Worm (Caenorhabditis elegans): ENCODE measurements around the gene hsp-17.

hsp-17 gene

DNA sequence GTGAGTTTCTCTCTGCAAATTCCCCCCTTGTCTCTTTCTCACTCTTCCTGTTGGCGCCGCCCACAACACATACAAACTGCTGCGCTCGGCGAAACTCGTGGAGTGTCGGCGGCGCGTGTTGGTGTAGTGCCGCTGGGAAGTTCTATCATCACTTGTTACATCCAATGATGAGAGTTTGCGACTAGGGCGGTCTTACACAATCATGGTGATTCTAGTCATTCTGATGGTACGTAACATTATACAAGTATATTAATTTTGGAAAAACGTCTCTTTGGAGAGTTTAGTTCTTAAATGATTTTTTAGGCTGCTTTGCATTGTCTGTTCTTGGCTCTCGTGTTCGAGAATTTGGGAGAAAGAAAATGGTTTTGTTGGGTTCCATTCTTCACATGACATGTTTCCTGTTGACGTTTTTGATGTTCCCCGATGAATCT, 36.8 kb downstream of the hsp-17 start:
- TF ChIP-seq nhr-11 (tag; optimal IDR thresholded peaks at IDR 0.05) (no peak), egl-5 (tag; optimal IDR thresholded peaks at IDR 0.05) (no peak), ama-1 (optimal IDR thresholded peaks at IDR 0.05) (peak; percentile 98), ceh-16 (tag; optimal IDR thresholded peaks at IDR 0.05) (peak; percentile 7), nhr-77 (tag; optimal IDR thresholded peaks at IDR 0.05) (peak; percentile 45), nhr-43 (tag; optimal IDR thresholded peaks at IDR 0.05; ENCODE audit: poor library complexity, severe bottlenecking) (peak; percentile 89), daf-12 (tag; optimal IDR thresholded peaks at IDR 0.05) (no peak), eor-1 (tag; optimal IDR thresholded peaks at IDR 0.05) (no peak), sea-2 (GFP tag; optimal IDR thresholded peaks at IDR 0.05) (no peak), ztf-4 (tag; optimal IDR thresholded peaks at IDR 0.05) (no peak), nhr-237 (tag; optimal IDR thresholded peaks at IDR 0.05) (no peak), pha-4 (tag; optimal IDR thresholded peaks at IDR 0.05) (peak; percentile 73), skn-1 (tag; optimal IDR thresholded peaks at IDR 0.05) (peak; percentile 68), ceh-9 (tag; optimal IDR thresholded peaks at IDR 0.05) (no peak), mdl-1 (tag; optimal IDR thresholded peaks at IDR 0.05) (no peak), hmg-11 (tag; optimal IDR thresholded peaks at IDR 0.05) (peak; percentile 78), unc-39 (tag; optimal IDR thresholded peaks at IDR 0.05) (no peak), jun-1 (tag; optimal IDR thresholded peaks at IDR 0.05) (peak; percentile 33), nhr-76 (tag; optimal IDR thresholded peaks at IDR 0.05) (no peak), egl-27 (tag; optimal IDR thresholded peaks at IDR 0.05) (peak; percentile 63), fkh-2 (tag; optimal IDR thresholded peaks at IDR 0.05) (no peak), nhr-23 (tag; optimal IDR thresholded peaks at IDR 0.05) (peak; percentile 85), fkh-10 (GFP tag; optimal IDR thresholded peaks at IDR 0.05) (no peak), lin-15B (tag; optimal IDR thresholded peaks at IDR 0.05) (peak; percentile 70), mml-1 (tag; optimal IDR thresholded peaks at IDR 0.05) (no peak), ceh-82 (tag; optimal IDR thresholded peaks at IDR 0.05) (peak; percentile 69), nhr-25 (tag; optimal IDR thresholded peaks at IDR 0.05) (peak; percentile 84), ztf-11 (tag; optimal IDR thresholded peaks at IDR 0.05) (no peak), ceh-28 (tag; optimal IDR thresholded peaks at IDR 0.05) (peak; percentile 75), nfya-1 (tag; optimal IDR thresholded peaks at IDR 0.05; ENCODE audit: insufficient read depth) (peak; percentile 94), ZK546.5 (tag; optimal IDR thresholded peaks at IDR 0.05) (no peak), snpc-4 (tag; optimal IDR thresholded peaks at IDR 0.05) (peak; percentile 99), nhr-12 (tag; optimal IDR thresholded peaks at IDR 0.05) (no peak), lsy-12 (tag; optimal IDR thresholded peaks at IDR 0.05) (peak; percentile 36), unc-62 (GFP tag; optimal IDR thresholded peaks at IDR 0.05) (peak; percentile 45), zag-1 (tag; optimal IDR thresholded peaks at IDR 0.05) (peak; percentile 9), R02D3.7 (tag; optimal IDR thresholded peaks at IDR 0.05) (peak; percentile 78), lin-39 (tag; optimal IDR thresholded peaks at IDR 0.05) (peak; percentile 74), elt-2 (tag; optimal IDR thresholded peaks at IDR 0.05) (peak; percentile 71), fos-1 (tag; optimal IDR thresholded peaks at IDR 0.05) (peak; percentile 13), nhr-28 (tag; optimal IDR thresholded peaks at IDR 0.05) (no peak), tbx-2 (tag; optimal IDR thresholded peaks at IDR 0.05) (peak; percentile 74), elt-1 (tag; optimal IDR thresholded peaks at IDR 0.05) (peak; percentile 19), aly-2 (tag; optimal IDR thresholded peaks at IDR 0.05) (peak; percentile 29), pqm-1 (tag; optimal IDR thresholded peaks at IDR 0.05) (peak; percentile 84), elt-3 (tag; optimal IDR thresholded peaks at IDR 0.05) (peak in 1 of 3 experiments; percentile 14), nhr-67 (tag; optimal IDR thresholded peaks at IDR 0.05) (no peak)

DNA sequence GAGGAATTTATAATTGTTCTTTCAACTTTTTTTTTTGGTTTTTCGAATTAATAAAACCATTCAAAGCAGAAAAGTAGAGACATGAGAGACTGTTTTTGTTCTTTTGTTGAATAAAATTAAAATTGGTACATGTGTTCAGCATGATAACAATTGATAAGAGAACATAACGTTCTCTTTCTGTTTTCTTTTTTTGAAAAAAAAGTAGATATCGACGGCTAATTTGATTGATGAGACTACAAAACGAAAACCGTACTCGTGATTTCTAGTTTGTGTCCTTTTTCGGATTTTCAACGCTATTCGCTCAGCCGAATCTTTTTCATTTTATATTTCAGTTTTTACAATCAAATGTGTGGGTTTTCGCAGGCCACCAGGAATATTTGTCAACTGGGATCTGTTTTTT, 40.3 kb downstream of the hsp-17 start, which contains the start of gene C08D8.1:
C08D8.1 (plus strand) TSS at position 324 of the 400 bp plus-strand sequence.
- no peak for TF ChIP-seq nhr-67 (tag; optimal IDR thresholded peaks at IDR 0.05)
- TF ChIP-seq daf-12 (tag; optimal IDR thresholded peaks at IDR 0.05), result no peak
- no peak for TF ChIP-seq ztf-11 (tag; optimal IDR thresholded peaks at IDR 0.05)
- TF ChIP-seq nhr-43 (tag; optimal IDR thresholded peaks at IDR 0.05; ENCODE audit: poor library complexity, severe bottlenecking), result no peak
- TF ChIP-seq fos-1 (tag; optimal IDR thresholded peaks at IDR 0.05), result no peak
- TF ChIP-seq fkh-10 (GFP tag; optimal IDR thresholded peaks at IDR 0.05), result no peak
- TF ChIP-seq ama-1 (optimal IDR thresholded peaks at IDR 0.05), result no peak
- TF ChIP-seq nhr-77 (tag; optimal IDR thresholded peaks at IDR 0.05), result no peak
- no peak for TF ChIP-seq mml-1 (tag; optimal IDR thresholded peaks at IDR 0.05)
